Worm (Caenorhabditis elegans): ENCODE data around the gene math-38.

Gene math-38

DNA sequence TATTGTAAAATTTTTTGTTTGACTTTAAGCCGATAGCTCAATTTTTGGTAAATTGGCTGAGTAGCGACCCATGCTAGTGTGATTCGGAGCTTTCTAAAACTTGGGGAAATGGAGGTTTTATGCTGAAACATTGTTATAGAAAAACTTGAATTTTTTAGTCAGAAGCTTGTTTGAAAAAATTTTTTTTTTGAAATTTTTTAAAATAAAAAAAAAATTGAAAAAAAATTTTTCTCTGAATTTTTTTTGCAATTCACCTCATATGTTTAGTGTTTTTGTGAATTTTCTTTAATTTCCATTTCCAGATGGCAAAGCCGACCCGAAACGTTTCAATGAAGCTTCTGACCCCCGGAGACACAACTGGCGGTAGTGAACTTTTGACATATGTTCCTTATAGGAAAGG, 50.7 kb downstream of the math-38 start, which contains the start of gene Y51H7BR.4:
Y51H7BR.4 (plus strand) TSS at position 301 of the 400 bp plus-strand sequence.
- TF ChIP-seq flt-1 (GFP tag; IDR thresholded peaks at IDR 0.05) (no peak), B0310.2 (tag; optimal IDR thresholded peaks at IDR 0.05) (no peak), hmbx-1 (tag; optimal IDR thresholded peaks at IDR 0.05) (no peak), ceh-36 (tag; optimal IDR thresholded peaks at IDR 0.05) (no peak), scrt-1 (GFP tag; IDR thresholded peaks at IDR 0.05) (no peak), aly-1 (tag; optimal IDR thresholded peaks at IDR 0.05) (no peak), F13C5.2 (tag; optimal IDR thresholded peaks at IDR 0.05) (no peak), tra-4 (tag; optimal IDR thresholded peaks at IDR 0.05) (no peak), ets-7 (tag; optimal IDR thresholded peaks at IDR 0.05) (no peak), tbx-11 (GFP tag; IDR thresholded peaks at IDR 0.05) (no peak), ceh-13 (GFP tag; optimal IDR thresholded peaks at IDR 0.05) (no peak), pes-1 (GFP tag; IDR thresholded peaks at IDR 0.05) (no peak), hmg-4 (GFP tag; optimal IDR thresholded peaks at IDR 0.05) (no peak), hnd-1 (tag; optimal IDR thresholded peaks at IDR 0.05) (no peak), sea-1 (GFP tag; conservative IDR thresholded peaks at IDR 0.05) (no peak), tbx-37 (GFP tag; conservative IDR thresholded peaks at IDR 0.05) (no peak), ama-1 (optimal IDR thresholded peaks at IDR 0.05) (no peak)

All from whole organism, early embryonic.